Fruit fly (Drosophila melanogaster) whole organism, embryonic: ENCODE results near the gene Pcd.

ENCODE experiments used
- CG10209 ChIP-seq: fragments of 200-800 bp; sonication (Bioruptor generic); optimal IDR thresholded peaks from 3 replicates; lab custom pipeline; 2017; ENCODE audit warnings: missing biosample characterization, mild to moderate bottlenecking, missing genetic modification characterization, missing genetic modification reagents
- CG12071 ChIP-seq: fragments of 200-800 bp; sonication (Bioruptor generic); optimal IDR thresholded peaks from 3 replicates; lab custom pipeline; 2018; ENCODE audit warnings: missing biosample characterization, mild to moderate bottlenecking, missing genetic modification characterization
- CG14441 ChIP-seq: fragments of 200-800 bp; sonication (Bioruptor generic); IDR thresholded peaks from 2 replicates; pipeline ENCODE4 v1.3.6; 2022; ENCODE audit warnings: missing biosample characterization, missing genetic modification characterization
- CG15073 ChIP-seq: fragments of 200-800 bp; sonication (Bioruptor generic); optimal IDR thresholded peaks from 2 replicates; lab custom pipeline; 2016; ENCODE audit warnings: missing biosample characterization, missing genetic modification characterization
- CG15696 ChIP-seq: fragments of 200-800 bp; sonication (Bioruptor generic); optimal IDR thresholded peaks from 2 replicates; lab custom pipeline; 2019; ENCODE audit warnings: missing biosample characterization, mild to moderate bottlenecking, missing genetic modification characterization, moderate library complexity
- CG1792 ChIP-seq: fragments of 200-800 bp; sonication (Bioruptor generic); optimal IDR thresholded peaks from 2 replicates; lab custom pipeline; 2016; ENCODE audit warnings: missing biosample characterization, missing genetic modification characterization
- CG18619 ChIP-seq: fragments of 200-800 bp; sonication (Bioruptor generic); optimal IDR thresholded peaks from 3 replicates; lab custom pipeline; 2017; ENCODE audit warnings: missing biosample characterization, mild to moderate bottlenecking, missing genetic modification characterization
- CG2120 ChIP-seq: fragments of 200-800 bp; sonication (Bioruptor generic); optimal IDR thresholded peaks from 3 replicates; lab custom pipeline; 2016; ENCODE audit warnings: missing biosample characterization, missing genetic modification characterization
- CG30403 ChIP-seq: fragments of 200-800 bp; sonication (Bioruptor generic); optimal IDR thresholded peaks from 3 replicates; lab custom pipeline; 2016; ENCODE audit warnings: missing biosample characterization, missing genetic modification characterization
- CG31441 ChIP-seq: fragments of 200-800 bp; sonication (Bioruptor generic); IDR thresholded peaks from 2 replicates; pipeline ENCODE4 v1.3.6; 2022; ENCODE audit warnings: missing biosample characterization, missing genetic modification characterization
- CG4820 ChIP-seq: fragments of 200-800 bp; sonication (Bioruptor generic); optimal IDR thresholded peaks from 3 replicates; lab custom pipeline; 2016; ENCODE audit warnings: missing biosample characterization, missing genetic modification characterization
- CG6791 ChIP-seq: fragments of 200-800 bp; sonication (Bioruptor generic); IDR thresholded peaks from 3 replicates; pipeline ENCODE4 v1.3.6; 2022; ENCODE audit warnings: missing biosample characterization, missing genetic modification characterization; ENCODE audit not compliant: partially characterized antibody
- CG7271 ChIP-seq: fragments of 200-800 bp; sonication (Bioruptor generic); optimal IDR thresholded peaks from 2 replicates; lab custom pipeline; 2018; ENCODE audit warnings: missing biosample characterization, mild to moderate bottlenecking, missing genetic modification characterization, moderate library complexity
- CG7987 ChIP-seq: fragments of 200-800 bp; sonication (Bioruptor generic); optimal IDR thresholded peaks from 2 replicates; lab custom pipeline; 2018; ENCODE audit warnings: missing biosample characterization, mild to moderate bottlenecking, missing genetic modification characterization, moderate library complexity
- CG8290 ChIP-seq, 3 experiments: fragments of 200-800 bp; sonication (Bioruptor generic); optimal IDR thresholded peaks; 2 replicates each; lab custom pipeline; 2016 to 2019; ENCODE audit warnings: missing biosample characterization in 3 of 3, missing genetic modification characterization in 3 of 3, mild to moderate bottlenecking in 2 of 3, moderate library complexity in 1 of 3
- CG8924 ChIP-seq: fragments of 200-800 bp; optimal IDR thresholded peaks from 3 replicates; lab custom pipeline; 2019; ENCODE audit warnings: missing biosample characterization, mild to moderate bottlenecking, missing genetic modification characterization, moderate library complexity
- CG8944 ChIP-seq: fragments of 200-800 bp; sonication (Bioruptor generic); optimal IDR thresholded peaks from 3 replicates; lab custom pipeline; 2016; ENCODE audit warnings: missing biosample characterization, missing genetic modification characterization
- D19B ChIP-seq: fragments of 200-800 bp; sonication (Bioruptor generic); optimal IDR thresholded peaks from 2 replicates; lab custom pipeline; 2017; ENCODE audit warnings: missing biosample characterization, mild to moderate bottlenecking, missing genetic modification characterization
- Dbx ChIP-seq: fragments of 200-800 bp; sonication (Bioruptor generic); IDR thresholded peaks from 3 replicates; pipeline ENCODE4 v1.3.6; 2022; ENCODE audit warnings: missing biosample characterization, missing genetic modification characterization
- Dref ChIP-seq: fragments of 200-800 bp; sonication (Bioruptor generic); IDR thresholded peaks from 2 replicates; pipeline ENCODE4 v1.3.6; 2022; ENCODE audit warnings: missing biosample characterization, missing genetic modification characterization
- Gsc ChIP-seq: fragments of 200-800 bp; sonication (Bioruptor generic); IDR thresholded peaks from 2 replicates; pipeline ENCODE4 v1.3.6; 2022; ENCODE audit warnings: missing biosample characterization, missing genetic modification characterization
- H15 ChIP-seq: fragments of 200-800 bp; sonication (Bioruptor generic); IDR thresholded peaks from 3 replicates; pipeline ENCODE4 v1.3.6; 2022; ENCODE audit warnings: missing biosample characterization, missing genetic modification characterization
- HmgZ ChIP-seq: fragments of 200-800 bp; sonication (Bioruptor generic); optimal IDR thresholded peaks from 2 replicates; lab custom pipeline; 2018; ENCODE audit warnings: missing biosample characterization, mild to moderate bottlenecking, missing genetic modification characterization
- MESR4 ChIP-seq: fragments of 200-800 bp; sonication (Bioruptor generic); optimal IDR thresholded peaks from 2 replicates; lab custom pipeline; 2018; ENCODE audit warnings: missing biosample characterization, mild to moderate bottlenecking, missing genetic modification characterization, moderate library complexity
- Mrtf ChIP-seq: fragments of 200-800 bp; sonication (Bioruptor generic); IDR thresholded peaks from 3 replicates; pipeline ENCODE4 v1.3.6; 2022; ENCODE audit warnings: missing biosample characterization, missing genetic modification characterization
- NC2β ChIP-seq: fragments of 200-800 bp; sonication (Bioruptor generic); optimal IDR thresholded peaks from 2 replicates; lab custom pipeline; 2016; ENCODE audit warnings: missing biosample characterization, missing genetic modification characterization
- NFAT ChIP-seq: fragments of 200-800 bp; sonication (Bioruptor generic); IDR thresholded peaks from 2 replicates; pipeline ENCODE4 v1.3.6; 2022; ENCODE audit warnings: missing biosample characterization, missing genetic modification characterization
- Oaz ChIP-seq: fragments of 200-800 bp; sonication (Bioruptor generic); IDR thresholded peaks from 2 replicates; pipeline ENCODE4 v1.3.6; 2022; ENCODE audit warnings: missing biosample characterization, missing genetic modification characterization
- Rfx ChIP-seq: fragments of 200-800 bp; sonication (Bioruptor generic); IDR thresholded peaks from 2 replicates; pipeline ENCODE4 v1.3.6; 2022; ENCODE audit warnings: missing biosample characterization, missing genetic modification characterization
- Sin3A ChIP-seq: fragments of >200 bp; optimal IDR thresholded peaks from 2 replicates; lab custom pipeline; 2018
- Ssrp ChIP-seq: fragments of 200-800 bp; sonication (Bioruptor generic); optimal IDR thresholded peaks from 2 replicates; lab custom pipeline; 2018; ENCODE audit warnings: missing biosample characterization, mild to moderate bottlenecking, missing genetic modification characterization, moderate library complexity
- Xrp1 ChIP-seq: fragments of 200-800 bp; sonication (Bioruptor generic); IDR thresholded peaks from 2 replicates; pipeline ENCODE4 v1.3.6; 2022; ENCODE audit warnings: missing biosample characterization, missing genetic modification characterization
- abd-A ChIP-seq: fragments of 200-800 bp; sonication (Bioruptor generic); optimal IDR thresholded peaks from 3 replicates; lab custom pipeline; 2019; ENCODE audit warnings: missing biosample characterization, mild to moderate bottlenecking, missing genetic modification characterization, moderate library complexity
- al ChIP-seq: fragments of 200-800 bp; sonication (Bioruptor generic); IDR thresholded peaks from 2 replicates; pipeline ENCODE4 v1.3.6; 2022; ENCODE audit warnings: missing biosample characterization, missing genetic modification characterization
- ash1 ChIP-seq: fragments of 200-800 bp; sonication (Bioruptor generic); optimal IDR thresholded peaks from 2 replicates; lab custom pipeline; 2018; ENCODE audit warnings: missing biosample characterization, mild to moderate bottlenecking, missing genetic modification characterization
- az2 ChIP-seq: fragments of 200-800 bp; sonication (Bioruptor generic); optimal IDR thresholded peaks from 3 replicates; lab custom pipeline; 2016; ENCODE audit warnings: missing biosample characterization, missing genetic modification characterization
- cato ChIP-seq: fragments of 200-800 bp; sonication (Bioruptor generic); optimal IDR thresholded peaks from 2 replicates; lab custom pipeline; 2016; ENCODE audit warnings: missing biosample characterization, missing genetic modification characterization, borderline replicate concordance
- crp ChIP-seq, 2 experiments: fragments of 200-800 bp; sonication (Bioruptor generic); optimal IDR thresholded peaks; 2 replicates in 1 of 2; 3 replicates in 1 of 2; lab custom pipeline; 2017; ENCODE audit warnings: missing biosample characterization in 2 of 2, missing genetic modification characterization in 2 of 2, mild to moderate bottlenecking in 1 of 2, moderate library complexity in 1 of 2
- danr ChIP-seq: fragments of 200-800 bp; sonication (Bioruptor generic); IDR thresholded peaks from 2 replicates; pipeline ENCODE4 v1.3.6; 2022; ENCODE audit warnings: missing biosample characterization, missing genetic modification characterization
- exex ChIP-seq: fragments of 200-800 bp; sonication (Bioruptor generic); optimal IDR thresholded peaks from 4 replicates; lab custom pipeline; 2018; ENCODE audit warnings: missing biosample characterization, mild to moderate bottlenecking, missing genetic modification characterization, moderate library complexity
- gcm2 ChIP-seq: fragments of 200-800 bp; sonication (Bioruptor generic); optimal IDR thresholded peaks from 2 replicates; lab custom pipeline; 2016; ENCODE audit warnings: missing biosample characterization, missing genetic modification characterization
- gsb-n ChIP-seq: fragments of 200-800 bp; sonication (Bioruptor generic); optimal IDR thresholded peaks from 3 replicates; lab custom pipeline; 2018; ENCODE audit warnings: missing biosample characterization, mild to moderate bottlenecking, missing genetic modification characterization
- insv ChIP-seq, 2 experiments: fragments of 200-800 bp; sonication (Bioruptor generic); optimal IDR thresholded peaks; 3 replicates each; lab custom pipeline; 2016 to 2018; ENCODE audit warnings: missing biosample characterization in 2 of 2, missing genetic modification characterization in 2 of 2
- pfk ChIP-seq: fragments of 200-800 bp; sonication (Bioruptor generic); optimal IDR thresholded peaks from 2 replicates; lab custom pipeline; 2018; ENCODE audit warnings: missing biosample characterization, mild to moderate bottlenecking, missing genetic modification characterization, moderate library complexity
- phol ChIP-seq: fragments of 200-800 bp; sonication (Bioruptor generic); optimal IDR thresholded peaks from 3 replicates; lab custom pipeline; 2018; ENCODE audit warnings: missing biosample characterization, mild to moderate bottlenecking, missing genetic modification characterization, moderate library complexity
- schlank ChIP-seq: fragments of 200-800 bp; sonication (Bioruptor generic); optimal IDR thresholded peaks from 2 replicates; lab custom pipeline; 2018; ENCODE audit warnings: missing biosample characterization, mild to moderate bottlenecking, missing genetic modification characterization
- sens ChIP-seq: fragments of 200-800 bp; sonication (Bioruptor generic); peaks from one replicate; lab custom pipeline; 2016; ENCODE audit warnings: missing biosample characterization, missing genetic modification characterization
- slp2 ChIP-seq: fragments of 200-800 bp; sonication (Bioruptor generic); optimal IDR thresholded peaks from 2 replicates; lab custom pipeline; 2016; ENCODE audit warnings: missing biosample characterization, missing genetic modification characterization
- so ChIP-seq: fragments of 200-800 bp; sonication (Bioruptor generic); IDR thresholded peaks from 3 replicates; pipeline ENCODE4 v1.3.6; 2022; ENCODE audit warnings: missing biosample characterization, missing genetic modification characterization
- sug ChIP-seq: fragments of 200-800 bp; optimal IDR thresholded peaks from 2 replicates; lab custom pipeline; 2019; ENCODE audit warnings: missing biosample characterization, mild to moderate bottlenecking, missing genetic modification characterization, moderate library complexity
- vvl ChIP-seq: fragments of 200-800 bp; sonication (Bioruptor generic); IDR thresholded peaks from 2 replicates; pipeline ENCODE4 v1.3.6; 2022; ENCODE audit warnings: missing biosample characterization, missing genetic modification characterization

Pcd gene

DNA sequence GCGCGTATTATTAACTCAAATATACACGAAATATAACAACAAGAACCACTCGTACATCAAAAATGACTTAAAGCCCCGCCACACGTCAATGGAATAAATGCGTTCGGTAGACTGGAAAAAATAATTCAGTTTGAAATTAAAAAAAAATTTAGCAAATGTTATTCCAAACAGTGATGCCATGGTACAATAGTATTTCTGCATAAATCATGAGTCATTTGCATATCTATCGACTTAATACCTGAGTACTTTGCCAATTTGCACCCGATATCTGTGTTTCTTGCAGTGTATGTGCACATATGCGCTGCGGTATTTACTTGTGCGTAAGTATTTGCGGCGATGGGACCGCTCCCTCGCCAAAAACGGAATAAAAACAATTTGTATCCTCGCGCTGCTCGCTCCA, 40.2 kb downstream of the Pcd start (continued):
- TF ChIP-seq CG8944 (GFP tag; lab: Kevin White, UChicago): peak; percentile 24
- TF ChIP-seq abd-A (tag; lab: Kevin White, UChicago): no peak
- no peak for TF ChIP-seq CG12071 (GFP tag; lab: Kevin White, UChicago)
- TF ChIP-seq crp (GFP tag; optimal IDR thresholded peaks at IDR 0.05; lab: Kevin White, UChicago): no peak
- 0 out of 3 replicates have a peak, but pooled peaks have one; percentile 41 for TF ChIP-seq Mrtf
- peak; percentile 57; the same call in 1 of the 2 replicates for TF ChIP-seq vvl (GFP tag; lab: Robert Waterston, UW)
- TF ChIP-seq al (GFP tag; lab: Robert Waterston, UW): peak; percentile 16; the same call in 1 of the 2 replicates
- no peak for TF ChIP-seq sug (tag; lab: Kevin White, UChicago)
- TF ChIP-seq danr (GFP tag; lab: Robert Waterston, UW): no peak
- TF ChIP-seq CG7271 (tag; lab: Kevin White, UChicago): no peak
- TF ChIP-seq cato (GFP tag; lab: Kevin White, UChicago): no peak
- TF ChIP-seq CG15696: no peak
- TF ChIP-seq CG30403: peak; percentile 31
- TF ChIP-seq gsb-n (tag; lab: Kevin White, UChicago): no peak
- no peak for TF ChIP-seq schlank (tag; lab: Kevin White, UChicago)
- TF ChIP-seq CG10209 (GFP tag; lab: Kevin White, UChicago): peak; percentile 25
- TF ChIP-seq CG6791 (GFP tag; lab: Robert Waterston, UW): no peak
- peak; percentile 4 for TF ChIP-seq slp2
- TF ChIP-seq Rfx (GFP tag; lab: Robert Waterston, UW): peak; percentile 32; the same call in 1 of the 2 replicates
- no peak for TF ChIP-seq ash1 (GFP tag; lab: Kevin White, UChicago)
- no peak for TF ChIP-seq D19B
- no peak for TF ChIP-seq HmgZ (tag; lab: Kevin White, UChicago)
- TF ChIP-seq CG18619 (GFP tag; lab: Kevin White, UChicago): no peak
- TF ChIP-seq CG8290 (GFP tag; optimal IDR thresholded peaks at IDR 0.05; lab: Kevin White, UChicago): no peak
- peak in 1 of 2 experiments; percentile 43 for TF ChIP-seq CG8290 (tag; optimal IDR thresholded peaks at IDR 0.05; lab: Kevin White, UChicago)
- TF ChIP-seq CG1792: peak; percentile 38
- no peak for TF ChIP-seq Dbx
- no peak for TF ChIP-seq Gsc (GFP tag; lab: Robert Waterston, UW)
- peak; percentile 45 for TF ChIP-seq phol (tag; lab: Kevin White, UChicago)
- TF ChIP-seq CG7987 (GFP tag; lab: Kevin White, UChicago): no peak
- TF ChIP-seq insv (GFP tag; optimal IDR thresholded peaks at IDR 0.05; lab: Kevin White, UChicago): no peak
- TF ChIP-seq CG31441 (GFP tag; lab: Robert Waterston, UW): no peak
- TF ChIP-seq Oaz (GFP tag; lab: Robert Waterston, UW): 0 out of 2 replicates have a peak, but pooled peaks have one; percentile 15
- TF ChIP-seq pfk (GFP tag; lab: Kevin White, UChicago): no peak
- no peak for TF ChIP-seq MESR4 (GFP tag; lab: Kevin White, UChicago)
- TF ChIP-seq CG8924: no peak
- no peak for TF ChIP-seq Dref (GFP tag; lab: Robert Waterston, UW)
- TF ChIP-seq sens (GFP tag; lab: Kevin White, UChicago): peak; percentile 88
- TF ChIP-seq CG4820 (GFP tag; lab: Kevin White, UChicago): peak; percentile 26
- TF ChIP-seq H15: no peak
- TF ChIP-seq CG2120 (GFP tag; lab: Kevin White, UChicago): peak; percentile 2
- 0 out of 2 replicates have a peak, but pooled peaks have one; percentile 21 for TF ChIP-seq CG14441 (GFP tag; lab: Robert Waterston, UW)
- no peak for TF ChIP-seq CG15073 (GFP tag; lab: Kevin White, UChicago)
- no peak for TF ChIP-seq NFAT (GFP tag; lab: Robert Waterston, UW)
- peak; percentile 8 for TF ChIP-seq Ssrp (tag; lab: Kevin White, UChicago)
- TF ChIP-seq Xrp1 (GFP tag; lab: Robert Waterston, UW): peak; percentile 60; the same call in 1 of the 2 replicates
- peak; percentile 2 for TF ChIP-seq az2 (GFP tag; lab: Kevin White, UChicago)
- TF ChIP-seq so (GFP tag; lab: Robert Waterston, UW): peak; percentile 37; the same call in 1 of the 3 replicates
- no peak for TF ChIP-seq gcm2
- no peak for TF ChIP-seq NC2β
- TF ChIP-seq Sin3A (lab: Kevin White, UChicago): no peak
- no peak for TF ChIP-seq exex (tag; lab: Kevin White, UChicago)
